Fruit fly (Drosophila melanogaster): ENCODE results near the gene out.

DNA sequence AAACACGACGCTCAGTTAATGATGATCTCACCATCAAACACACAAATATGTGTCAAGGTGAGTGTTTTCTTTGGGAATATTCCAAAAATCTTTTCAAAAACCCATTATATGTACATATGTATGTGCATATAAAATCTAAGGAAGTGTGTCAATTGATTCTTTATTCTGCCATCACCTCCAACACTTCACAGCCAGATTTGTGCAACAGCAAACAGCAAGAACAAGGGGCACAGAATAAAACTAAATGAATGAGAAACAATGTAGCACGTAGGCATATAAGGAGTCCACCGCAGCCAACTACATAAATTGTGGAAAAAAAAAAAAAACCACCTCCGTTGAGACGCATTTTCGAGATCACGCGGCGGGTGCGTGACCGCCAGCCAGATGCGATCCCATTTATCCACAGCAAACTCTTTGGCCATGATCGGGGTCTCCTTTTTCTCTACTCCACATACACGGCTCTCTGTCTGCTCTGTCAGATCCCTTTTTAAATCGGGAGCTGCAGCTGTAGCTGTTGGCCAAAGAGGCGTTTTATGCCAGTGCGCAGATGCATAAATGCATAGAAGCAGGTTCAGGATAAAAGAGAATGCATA, 26.0 kb downstream of the out start:
- TF ChIP-seq CG4424 (GFP tag; optimal IDR thresholded peaks at IDR 0.05): no peak
- TF ChIP-seq CG14965 (GFP tag; optimal IDR thresholded peaks at IDR 0.05; ENCODE audit: borderline replicate concordance): no peak
- no peak for TF ChIP-seq Vsx1 (GFP tag; optimal IDR thresholded peaks at IDR 0.05)
- TF ChIP-seq dysf (GFP tag; IDR thresholded peaks at IDR 0.05): no peak
- TF ChIP-seq MBD-R2 (GFP tag; IDR thresholded peaks at IDR 0.05): no peak
- TF ChIP-seq tio (GFP tag; optimal IDR thresholded peaks at IDR 0.05): no peak
- no peak for TF ChIP-seq CG10462 (GFP tag; optimal IDR thresholded peaks at IDR 0.05)
- TF ChIP-seq CG32767 (GFP tag; IDR thresholded peaks at IDR 0.05): no peak
- no peak for TF ChIP-seq gcm2 (GFP tag; optimal IDR thresholded peaks at IDR 0.05)
- no peak for TF ChIP-seq C15 (GFP tag; IDR thresholded peaks at IDR 0.05)

Measured in whole organism, embryonic.